Worm (Caenorhabditis elegans): Measurements from ENCODE around the gene ZK673.5.

ce11 chrII:10466552-10466951 is 5.2 kb downstream of the ZK673.5 start, which contains the start of gene tnc-2:
- no peak for TF ChIP-seq sea-2 (GFP tag; optimal IDR thresholded peaks at IDR 0.05)
- no peak for TF ChIP-seq snpc-4 (tag; optimal IDR thresholded peaks at IDR 0.05)

Data from whole organism, L3 larva.